Worm (Caenorhabditis elegans) whole organism, L1 larva: ENCODE data around the gene shk-1.

Experiments used
- C04F5.9 ChIP-seq: sonication (generic microtip); optimal IDR thresholded peaks from 2 replicates; lab custom pipeline; 2016; ENCODE audit warnings: missing genetic modification characterization, missing compliant biosample characterization
- C16A3.4 ChIP-seq: fragments of 150-350 bp; optimal IDR thresholded peaks from 2 replicates; lab custom pipeline; 2014; ENCODE audit warnings: missing biosample characterization, missing genetic modification characterization
- aha-1 ChIP-seq: fragments of 150-350 bp; optimal IDR thresholded peaks from 2 replicates; lab custom pipeline; 2014; ENCODE audit warnings: missing biosample characterization, missing genetic modification characterization
- aly-2 ChIP-seq: fragments of 150-350 bp; optimal IDR thresholded peaks from 2 replicates; lab custom pipeline; 2014; ENCODE audit warnings: missing biosample characterization, missing genetic modification characterization
- ama-1 ChIP-seq: fragments of 150-350 bp; optimal IDR thresholded peaks from 2 replicates; lab custom pipeline; 2014
- ceh-63 ChIP-seq: fragments of 200-800 bp; sonication (Bioruptor generic); optimal IDR thresholded peaks from 2 replicates; lab custom pipeline; 2018; ENCODE audit warnings: mild to moderate bottlenecking, missing genetic modification characterization, missing compliant biosample characterization
- ceh-8 ChIP-seq: fragments of 200-800 bp; sonication (Bioruptor generic); optimal IDR thresholded peaks from 2 replicates; lab custom pipeline; 2018; ENCODE audit warnings: mild to moderate bottlenecking, missing genetic modification characterization, moderate library complexity, missing compliant biosample characterization
- ceh-82 ChIP-seq, 3 experiments: fragments of 150-350 bp in 1 of 3; sonication (generic microtip) in 2 of 3; optimal IDR thresholded peaks; 2 replicates each; lab custom pipeline; 2014 to 2017; ENCODE audit warnings: missing biosample characterization in 3 of 3, missing genetic modification characterization in 3 of 3
- ceh-90 ChIP-seq: sonication (generic microtip); optimal IDR thresholded peaks from 2 replicates; lab custom pipeline; 2016; ENCODE audit warnings: missing genetic modification characterization, missing compliant biosample characterization
- dsc-1 ChIP-seq: sonication (generic microtip); optimal IDR thresholded peaks from 2 replicates; lab custom pipeline; 2016; ENCODE audit warnings: mild to moderate bottlenecking, missing genetic modification characterization, missing compliant biosample characterization
- efl-1 ChIP-seq, 4 experiments: fragments of 150-350 bp; optimal IDR thresholded peaks in 3 of 4; peaks in 1 of 4; 1 replicate in 1 of 4; 2 replicates in 3 of 4; lab custom pipeline; 2014; ENCODE audit warnings: missing biosample characterization in 2 of 4, missing genetic modification characterization in 2 of 4, missing genetic modification reagents in 2 of 4
- efl-3 ChIP-seq: fragments of 200-800 bp; sonication (Bioruptor generic); optimal IDR thresholded peaks from 2 replicates; lab custom pipeline; 2018; ENCODE audit warnings: mild to moderate bottlenecking, missing genetic modification characterization, missing compliant biosample characterization
- egl-13 ChIP-seq: sonication (generic microtip); optimal IDR thresholded peaks from 2 replicates; lab custom pipeline; 2016; ENCODE audit warnings: missing genotype, missing genetic modification reagents, missing genetic modification characterization, missing compliant biosample characterization
- egl-27 ChIP-seq, 2 experiments: fragments of 150-350 bp in 1 of 2; sonication (generic microtip); optimal IDR thresholded peaks; 3 replicates each; lab custom pipeline; 2017 to 2018; ENCODE audit warnings: missing biosample characterization in 2 of 2, missing genetic modification characterization in 2 of 2, missing genetic modification reagents in 2 of 2
- elt-3 ChIP-seq, 6 experiments: fragments of 150-350 bp in 1 of 6; sonication (generic microtip); optimal IDR thresholded peaks; 2 replicates each; lab custom pipeline; 2017 to 2018; ENCODE audit warnings: missing biosample characterization in 6 of 6, missing genetic modification characterization in 6 of 6, inconsistent platforms in 1 of 6
- fkh-10 ChIP-seq: sonication (generic microtip); optimal IDR thresholded peaks from 2 replicates; lab custom pipeline; 2017; ENCODE audit warnings: missing biosample characterization, missing genetic modification reagents, missing genetic modification characterization
- fkh-8 ChIP-seq: sonication (generic microtip); optimal IDR thresholded peaks from 2 replicates; lab custom pipeline; 2016; ENCODE audit warnings: mild to moderate bottlenecking, missing genetic modification characterization, missing compliant biosample characterization
- hlh-17 ChIP-seq: fragments of 200-800 bp; sonication (Bioruptor generic); optimal IDR thresholded peaks from 2 replicates; lab custom pipeline; 2018; ENCODE audit warnings: missing genetic modification characterization, mild to moderate bottlenecking, missing compliant biosample characterization, moderate library complexity, borderline replicate concordance
- hlh-4 ChIP-seq: sonication (generic microtip); optimal IDR thresholded peaks from 2 replicates; lab custom pipeline; 2016; ENCODE audit warnings: mild to moderate bottlenecking, missing genetic modification characterization, missing compliant biosample characterization
- irx-1 ChIP-seq: sonication (generic microtip); optimal IDR thresholded peaks from 2 replicates; lab custom pipeline; 2016; ENCODE audit warnings: missing genetic modification characterization, missing compliant biosample characterization
- jun-1 ChIP-seq: fragments of 150-350 bp; optimal IDR thresholded peaks from 2 replicates; lab custom pipeline; 2014; ENCODE audit warnings: missing biosample characterization, missing genetic modification reagents, missing genetic modification characterization
- lin-14 ChIP-seq: fragments of 200-800 bp; sonication (Bioruptor generic); optimal IDR thresholded peaks from 2 replicates; lab custom pipeline; 2018; ENCODE audit warnings: mild to moderate bottlenecking, missing genetic modification characterization, moderate library complexity, missing compliant biosample characterization
- lin-35 ChIP-seq, 2 experiments: fragments of 150-350 bp; optimal IDR thresholded peaks; 2 replicates each; lab custom pipeline; 2014; ENCODE audit warnings: missing biosample characterization in 2 of 2, missing genetic modification characterization in 2 of 2, missing genetic modification reagents in 2 of 2
- lin-39 ChIP-seq: fragments of 150-350 bp; optimal IDR thresholded peaks from 2 replicates; lab custom pipeline; 2014; ENCODE audit warnings: missing biosample characterization, missing genetic modification reagents, missing genetic modification characterization
- lsy-2 ChIP-seq, 2 experiments: fragments of 150-350 bp; optimal IDR thresholded peaks; 2 replicates each; lab custom pipeline; 2014; ENCODE audit warnings: missing biosample characterization in 2 of 2, missing genetic modification characterization in 2 of 2
- mef-2 ChIP-seq: fragments of 150-350 bp; optimal IDR thresholded peaks from 2 replicates; lab custom pipeline; 2014; ENCODE audit warnings: missing biosample characterization, missing genetic modification characterization
- nhr-11 ChIP-seq: fragments of 150-350 bp; optimal IDR thresholded peaks from 2 replicates; lab custom pipeline; 2014; ENCODE audit warnings: missing biosample characterization, missing genetic modification characterization
- nhr-237 ChIP-seq: fragments of 150-350 bp; optimal IDR thresholded peaks from 2 replicates; lab custom pipeline; 2014; ENCODE audit warnings: missing biosample characterization, missing genetic modification characterization
- nhr-47 ChIP-seq: sonication (generic microtip); optimal IDR thresholded peaks from 2 replicates; lab custom pipeline; 2016; ENCODE audit warnings: mild to moderate bottlenecking, missing genetic modification characterization, moderate library complexity, missing compliant biosample characterization
- nhr-71 ChIP-seq: sonication (generic microtip); optimal IDR thresholded peaks from 2 replicates; lab custom pipeline; 2016; ENCODE audit warnings: mild to moderate bottlenecking, missing genetic modification characterization, moderate library complexity, missing compliant biosample characterization
- nhr-77 ChIP-seq: fragments of 150-350 bp; optimal IDR thresholded peaks from 2 replicates; lab custom pipeline; 2014; ENCODE audit warnings: missing biosample characterization, missing genetic modification characterization
- pax-3 ChIP-seq: fragments of 200-800 bp; sonication (Bioruptor generic); optimal IDR thresholded peaks from 2 replicates; lab custom pipeline; 2018; ENCODE audit warnings: mild to moderate bottlenecking, missing genetic modification characterization, moderate library complexity, missing compliant biosample characterization
- snpc-4 ChIP-seq: fragments of 150-350 bp; optimal IDR thresholded peaks from 2 replicates; lab custom pipeline; 2014; ENCODE audit warnings: missing biosample characterization, missing genetic modification characterization
- sptf-1 ChIP-seq: fragments of 150-350 bp; optimal IDR thresholded peaks from 2 replicates; lab custom pipeline; 2014; ENCODE audit warnings: missing biosample characterization, missing genetic modification characterization
- sup-37 ChIP-seq: fragments of 200-800 bp; sonication (Bioruptor generic); optimal IDR thresholded peaks from 2 replicates; lab custom pipeline; 2018; ENCODE audit warnings: mild to moderate bottlenecking, missing genetic modification characterization, missing compliant biosample characterization
- unc-130 ChIP-seq: fragments of 150-350 bp; optimal IDR thresholded peaks from 2 replicates; lab custom pipeline; 2017; ENCODE audit warnings: missing biosample characterization, missing genetic modification characterization, inconsistent platforms
- unc-30 ChIP-seq: sonication (generic microtip); optimal IDR thresholded peaks from 2 replicates; lab custom pipeline; 2017; ENCODE audit warnings: missing biosample characterization, missing genetic modification characterization
- unc-62 ChIP-seq: fragments of 150-350 bp; optimal IDR thresholded peaks from 2 replicates; lab custom pipeline; 2014; ENCODE audit warnings: missing biosample characterization, missing genetic modification reagents, missing genetic modification characterization
- unc-86 ChIP-seq: sonication (generic microtip); optimal IDR thresholded peaks from 2 replicates; lab custom pipeline; 2016; ENCODE audit warnings: missing genetic modification characterization, missing compliant biosample characterization
- xbp-1 ChIP-seq: sonication (generic microtip); optimal IDR thresholded peaks from 2 replicates; lab custom pipeline; 2016; ENCODE audit warnings: missing genetic modification characterization, missing compliant biosample characterization
- zag-1 ChIP-seq: fragments of 150-350 bp; optimal IDR thresholded peaks from 2 replicates; lab custom pipeline; 2014; ENCODE audit warnings: missing biosample characterization, missing genetic modification characterization
- zip-4 ChIP-seq: fragments of 200-800 bp; sonication (Bioruptor generic); optimal IDR thresholded peaks from 2 replicates; lab custom pipeline; 2018; ENCODE audit warnings: mild to moderate bottlenecking, missing genetic modification characterization, moderate library complexity, missing compliant biosample characterization
- ztf-11 ChIP-seq, 2 experiments: sonication (generic microtip); optimal IDR thresholded peaks; 2 replicates each; lab custom pipeline; 2016 to 2017; ENCODE audit warnings: missing genetic modification characterization in 2 of 2, missing biosample characterization in 1 of 2, missing compliant biosample characterization in 1 of 2
- ztf-4 ChIP-seq: fragments of 150-350 bp; optimal IDR thresholded peaks from 2 replicates; lab custom pipeline; 2014; ENCODE audit warnings: missing biosample characterization, missing genetic modification characterization

shk-1 gene

ce11 chrII:9755425-9755824, 2.6 kb upstream of the shk-1 start:
- no peak for TF ChIP-seq unc-130
- peak; percentile 41 for TF ChIP-seq lin-14 (GFP tag; lab: Kevin White, UChicago)
- TF ChIP-seq nhr-71 (tag; lab: Kevin White, UChicago) = peak; percentile 35
- TF ChIP-seq dsc-1 (tag; lab: Kevin White, UChicago) = peak; percentile 92
- no peak for TF ChIP-seq ceh-90
- no peak for TF ChIP-seq C04F5.9 (tag; lab: Kevin White, UChicago)
- peak; percentile 19 for TF ChIP-seq egl-13 (tag; lab: Kevin White, UChicago)
- peak; percentile 11 for TF ChIP-seq nhr-47 (tag; lab: Kevin White, UChicago)
- peak; percentile 64 for TF ChIP-seq unc-86 (tag; lab: Kevin White, UChicago)
- no peak for TF ChIP-seq C16A3.4 (tag; lab: Kevin White, UChicago)

DNA sequence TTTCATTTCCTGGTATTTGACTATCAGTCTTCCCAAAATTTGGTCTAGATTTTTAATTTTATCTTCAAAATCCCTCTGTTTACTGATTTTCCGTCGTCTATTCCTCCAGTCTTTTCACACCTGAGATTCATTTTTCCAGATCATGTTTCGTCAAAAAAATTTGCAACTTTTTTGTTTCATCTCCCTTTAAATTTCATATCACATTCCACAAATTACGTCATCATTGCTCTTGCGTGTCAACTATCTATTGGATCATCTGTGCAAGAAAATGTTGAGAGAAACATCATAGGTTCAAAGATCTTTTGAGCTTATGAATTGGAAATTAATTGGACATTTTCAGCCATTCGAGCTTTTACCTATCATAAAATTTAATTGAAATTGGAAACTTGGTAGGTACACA, 1.4 kb downstream of the shk-1 start:
- TF ChIP-seq efl-1 (optimal IDR thresholded peaks at IDR 0.05; lab: Kevin White, UChicago) (no peak), efl-1 (GFP tag; optimal IDR thresholded peaks at IDR 0.05 in 1 of 2; lab: Kevin White, UChicago) (peak in 1 of 2 experiments; percentile 63), jun-1 (no peak), xbp-1 (tag; lab: Kevin White, UChicago) (peak; percentile 49), ceh-8 (GFP tag; lab: Kevin White, UChicago) (no peak), zip-4 (GFP tag; lab: Kevin White, UChicago) (no peak), nhr-71 (tag; lab: Kevin White, UChicago) (peak; percentile 1), fkh-8 (tag; lab: Kevin White, UChicago) (peak; percentile 13), hlh-4 (tag; lab: Kevin White, UChicago) (no peak)
- TF ChIP-seq, all 84 proteins: peak for 4

DNA sequence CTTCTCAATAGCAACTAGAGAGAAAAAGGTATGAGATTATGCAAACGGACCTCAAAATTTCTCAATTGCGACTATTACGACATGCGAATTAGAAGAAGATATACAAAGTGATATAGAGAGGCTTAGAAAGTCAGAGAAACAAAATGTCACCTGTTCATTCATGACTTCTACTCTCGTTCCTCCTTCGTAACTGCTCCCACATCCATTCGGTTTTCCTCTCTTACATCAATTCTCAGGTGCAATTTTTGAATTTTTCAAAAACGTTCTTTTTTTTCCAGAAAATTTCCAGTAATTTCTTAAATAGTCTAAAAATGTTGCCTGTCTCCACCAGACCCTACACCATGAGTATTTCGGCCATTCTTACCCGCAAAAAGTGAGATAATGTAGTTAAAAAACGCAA, 6.7 kb downstream of the shk-1 start:
- no peak for TF ChIP-seq elt-3 (tag; optimal IDR thresholded peaks at IDR 0.05; lab: Kevin White, UChicago)
- TF ChIP-seq lin-35 (GFP tag; optimal IDR thresholded peaks at IDR 0.05; lab: Kevin White, UChicago) = no peak
- TF ChIP-seq sptf-1 (tag; lab: Kevin White, UChicago) = no peak
- TF ChIP-seq efl-1 (optimal IDR thresholded peaks at IDR 0.05; lab: Kevin White, UChicago) = no peak
- peak in 1 of 2 experiments; percentile 80 for TF ChIP-seq efl-1 (GFP tag; optimal IDR thresholded peaks at IDR 0.05 in 1 of 2; lab: Kevin White, UChicago)

DNA sequence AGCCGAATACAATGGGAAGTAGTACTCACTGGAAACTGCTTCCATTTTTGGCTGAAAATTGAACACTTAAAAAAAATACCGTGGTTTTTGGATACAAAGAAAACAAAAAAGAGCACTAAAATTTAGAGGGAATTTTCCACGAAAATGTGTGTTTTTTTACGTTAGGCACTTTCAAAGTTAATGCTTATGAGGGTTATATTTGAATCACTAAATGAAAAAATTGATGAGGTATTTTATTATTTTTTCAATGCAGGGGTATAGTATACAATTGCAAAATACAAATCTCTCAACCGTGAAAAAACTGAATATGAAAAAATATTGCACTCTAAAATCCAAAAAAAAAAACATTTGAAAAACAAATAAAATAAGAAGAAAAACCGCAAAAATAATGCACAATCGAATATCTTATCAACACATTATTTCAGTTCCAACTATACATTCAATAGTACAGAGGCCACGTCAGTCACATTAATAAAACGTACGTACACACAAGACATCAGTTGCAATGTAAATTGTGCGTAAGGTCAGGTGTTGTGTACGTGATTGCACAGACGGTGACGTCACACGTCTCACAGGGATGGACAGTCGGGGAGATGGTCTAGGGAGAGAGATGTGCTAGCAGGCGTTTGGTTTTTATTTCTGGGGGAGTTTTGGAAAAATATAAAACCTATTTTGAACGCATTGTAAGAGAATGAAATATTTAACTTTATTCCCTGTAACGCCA, 11.9 kb downstream of the shk-1 start, which contains the start of gene aqp-10:
aqp-10 (minus strand) TSS at position 51 of the 724 bp plus-strand sequence.
- TF ChIP-seq hlh-17 (GFP tag; lab: Kevin White, UChicago) (no peak), nhr-11 (tag; lab: Kevin White, UChicago) (no peak), mef-2 (no peak), efl-3 (GFP tag; lab: Kevin White, UChicago) (no peak), lin-14 (GFP tag; lab: Kevin White, UChicago) (peak; percentile 54), fkh-10 (GFP tag; lab: Kevin White, UChicago) (no peak), unc-86 (tag; lab: Kevin White, UChicago) (no peak), unc-30 (tag; lab: Kevin White, UChicago) (no peak), unc-62 (GFP tag; lab: Kevin White, UChicago) (no peak), ztf-11 (tag; optimal IDR thresholded peaks at IDR 0.05; lab: Kevin White, UChicago) (no peak), nhr-237 (no peak), ceh-82 (tag; optimal IDR thresholded peaks at IDR 0.05; lab: Kevin White, UChicago) (no peak), ceh-63 (GFP tag; lab: Kevin White, UChicago) (no peak), sup-37 (GFP tag; lab: Kevin White, UChicago) (no peak), lin-39 (no peak), fkh-8 (tag; lab: Kevin White, UChicago) (no peak), ztf-4 (tag; lab: Kevin White, UChicago) (no peak), ceh-8 (GFP tag; lab: Kevin White, UChicago) (no peak), aly-2 (tag; lab: Kevin White, UChicago) (no peak), zag-1 (tag; lab: Kevin White, UChicago) (no peak), aha-1 (tag; lab: Kevin White, UChicago) (no peak), irx-1 (tag; lab: Kevin White, UChicago) (peak; percentile 1), unc-130 (no peak), C04F5.9 (tag; lab: Kevin White, UChicago) (no peak), ceh-90 (no peak), ama-1 (no peak), egl-27 (tag; optimal IDR thresholded peaks at IDR 0.05; lab: Kevin White, UChicago) (no peak), pax-3 (tag; lab: Kevin White, UChicago) (no peak), snpc-4 (tag; lab: Kevin White, UChicago) (no peak), lsy-2 (tag; optimal IDR thresholded peaks at IDR 0.05; lab: Kevin White, UChicago) (peak; percentile 54 to 68), nhr-77 (no peak), jun-1 (no peak)
